Fruit fly (Drosophila melanogaster) whole organism, embryonic: Measurements from ENCODE around the gene Dmtn.

ENCODE experiments used
- BtbVII ChIP-seq: fragments of 200-800 bp; sonication (Bioruptor generic); optimal IDR thresholded peaks from 3 replicates; lab custom pipeline; 2017; ENCODE audit warnings: missing biosample characterization, mild to moderate bottlenecking, missing genetic modification characterization
- CG10979 ChIP-seq: fragments of 200-800 bp; sonication (Bioruptor generic); optimal IDR thresholded peaks from 2 replicates; lab custom pipeline; 2018; ENCODE audit warnings: missing biosample characterization, mild to moderate bottlenecking, missing genetic modification characterization, moderate library complexity
- CG11456 ChIP-seq: fragments of 200-800 bp; sonication (Bioruptor generic); IDR thresholded peaks from 3 replicates; pipeline ENCODE4 v1.3.6; 2022; ENCODE audit warnings: missing biosample characterization, missing genetic modification characterization
- CG12104 ChIP-seq: fragments of 200-800 bp; sonication (Bioruptor generic); optimal IDR thresholded peaks from 3 replicates; lab custom pipeline; 2016; ENCODE audit warnings: missing biosample characterization, missing genetic modification characterization
- CG14050 ChIP-seq: fragments of 200-800 bp; sonication (Bioruptor generic); IDR thresholded peaks from 3 replicates; pipeline ENCODE4 v1.3.6; 2022; ENCODE audit warnings: missing biosample characterization, missing genetic modification characterization
- CG16815 ChIP-seq: fragments of 200-800 bp; sonication (Bioruptor generic); optimal IDR thresholded peaks from 3 replicates; lab custom pipeline; 2017; ENCODE audit warnings: missing biosample characterization, mild to moderate bottlenecking, missing genetic modification characterization
- CG18599 ChIP-seq: fragments of 200-800 bp; sonication (Bioruptor generic); optimal IDR thresholded peaks from 3 replicates; lab custom pipeline; 2017; ENCODE audit warnings: missing biosample characterization, missing genetic modification characterization, mild to moderate bottlenecking, moderate library complexity, missing genetic modification reagents
- CG2116 ChIP-seq: fragments of 200-800 bp; sonication (Bioruptor generic); optimal IDR thresholded peaks from 3 replicates; lab custom pipeline; 2018; ENCODE audit warnings: missing biosample characterization, mild to moderate bottlenecking, missing genetic modification characterization
- CG30020 ChIP-seq: fragments of 200-800 bp; optimal IDR thresholded peaks from 2 replicates; lab custom pipeline; 2019; ENCODE audit warnings: missing biosample characterization, mild to moderate bottlenecking, missing genetic modification characterization, moderate library complexity
- CG4328 ChIP-seq: fragments of 200-800 bp; sonication (Bioruptor generic); optimal IDR thresholded peaks from 3 replicates; lab custom pipeline; 2017; ENCODE audit warnings: missing biosample characterization, missing genetic modification reagents, missing genetic modification characterization
- CG4707 ChIP-seq: fragments of 200-800 bp; sonication (Bioruptor generic); optimal IDR thresholded peaks from 2 replicates; lab custom pipeline; 2018; ENCODE audit warnings: missing biosample characterization, mild to moderate bottlenecking, missing genetic modification characterization, moderate library complexity
- CG4730 ChIP-seq: fragments of 200-800 bp; sonication (Bioruptor generic); IDR thresholded peaks from 2 replicates; pipeline ENCODE4 v1.3.6; 2022; ENCODE audit warnings: missing biosample characterization, missing genetic modification characterization
- CG8281 ChIP-seq: fragments of 200-800 bp; sonication (Bioruptor generic); optimal IDR thresholded peaks from 2 replicates; lab custom pipeline; 2018; ENCODE audit warnings: missing biosample characterization, mild to moderate bottlenecking, missing genetic modification characterization, moderate library complexity
- CG8388 ChIP-seq: fragments of 200-800 bp; sonication (Bioruptor generic); optimal IDR thresholded peaks from 2 replicates; lab custom pipeline; 2019; ENCODE audit warnings: missing biosample characterization, mild to moderate bottlenecking, missing genetic modification characterization, moderate library complexity
- CG8924 ChIP-seq: fragments of 200-800 bp; optimal IDR thresholded peaks from 3 replicates; lab custom pipeline; 2019; ENCODE audit warnings: missing biosample characterization, mild to moderate bottlenecking, missing genetic modification characterization, moderate library complexity
- CrebB ChIP-seq: fragments of 200-800 bp; sonication (Bioruptor generic); optimal IDR thresholded peaks from 3 replicates; lab custom pipeline; 2018; ENCODE audit warnings: missing biosample characterization, mild to moderate bottlenecking, missing genetic modification characterization
- E2f2 ChIP-seq: fragments of 200-800 bp; sonication (Bioruptor generic); IDR thresholded peaks from 2 replicates; pipeline ENCODE4 v1.3.6; 2022; ENCODE audit warnings: missing biosample characterization, missing genetic modification characterization
- Ets65A ChIP-seq: fragments of 200-800 bp; sonication (Bioruptor generic); peaks from one replicate; lab custom pipeline; 2016; ENCODE audit warnings: missing biosample characterization, missing genetic modification characterization
- Fer3 ChIP-seq: fragments of 200-800 bp; sonication (Bioruptor generic); optimal IDR thresholded peaks from 2 replicates; lab custom pipeline; 2018; ENCODE audit warnings: missing biosample characterization, mild to moderate bottlenecking, missing genetic modification characterization, moderate library complexity
- Gsc ChIP-seq: fragments of 200-800 bp; sonication (Bioruptor generic); IDR thresholded peaks from 2 replicates; pipeline ENCODE4 v1.3.6; 2022; ENCODE audit warnings: missing biosample characterization, missing genetic modification characterization
- Lhr ChIP-seq: fragments of 200-800 bp; sonication (Bioruptor generic); optimal IDR thresholded peaks from 3 replicates; lab custom pipeline; 2017; ENCODE audit warnings: mild to moderate bottlenecking, missing biosample characterization, missing genetic modification reagents, missing genetic modification characterization
- Med ChIP-seq: fragments of 200-800 bp; sonication (Bioruptor generic); peaks from one replicate; lab custom pipeline; 2016; ENCODE audit warnings: missing biosample characterization, missing genetic modification characterization, mild to moderate bottlenecking, inconsistent platforms, moderate library complexity
- Myb ChIP-seq: fragments of 200-800 bp; sonication (Bioruptor generic); optimal IDR thresholded peaks from 2 replicates; lab custom pipeline; 2016; ENCODE audit warnings: missing biosample characterization, missing genetic modification characterization
- Ptx1 ChIP-seq: fragments of 200-800 bp; sonication (Bioruptor generic); IDR thresholded peaks from 2 replicates; pipeline ENCODE4 v1.3.6; 2022; ENCODE audit warnings: missing biosample characterization, missing genetic modification characterization
- Spps ChIP-seq: fragments of 200-800 bp; sonication (Bioruptor generic); optimal IDR thresholded peaks from 2 replicates; lab custom pipeline; 2018; ENCODE audit warnings: missing biosample characterization, mild to moderate bottlenecking, missing genetic modification characterization
- Taf1 ChIP-seq: fragments of 200-800 bp; sonication (Bioruptor generic); IDR thresholded peaks from 2 replicates; pipeline ENCODE4 v1.3.6; 2022; ENCODE audit warnings: missing biosample characterization, missing genetic modification characterization
- Trl ChIP-seq, 3 experiments: fragments of >200 bp in 2 of 3; fragments of 200-800 bp in 1 of 3; sonication (Bioruptor generic) in 1 of 3; optimal IDR thresholded peaks; 2 replicates in 1 of 3; 3 replicates in 2 of 3; lab custom pipeline; 2016 to 2017; ENCODE audit warnings: missing biosample characterization in 1 of 3, missing genetic modification characterization in 1 of 3
- YL-1 ChIP-seq: fragments of 200-800 bp; sonication (Bioruptor generic); optimal IDR thresholded peaks from 3 replicates; lab custom pipeline; 2017; ENCODE audit warnings: missing biosample characterization, mild to moderate bottlenecking, missing genetic modification characterization
- aop ChIP-seq: fragments of 200-800 bp; sonication (Bioruptor generic); IDR thresholded peaks from 2 replicates; pipeline ENCODE4 v1.3.6; 2022; ENCODE audit warnings: missing biosample characterization, missing genetic modification characterization
- ash1 ChIP-seq: fragments of 200-800 bp; sonication (Bioruptor generic); optimal IDR thresholded peaks from 2 replicates; lab custom pipeline; 2018; ENCODE audit warnings: missing biosample characterization, mild to moderate bottlenecking, missing genetic modification characterization
- bsh ChIP-seq, 2 experiments: fragments of 200-800 bp; sonication (Bioruptor generic); optimal IDR thresholded peaks; 2 replicates each; lab custom pipeline; 2017 to 2018; ENCODE audit warnings: mild to moderate bottlenecking in 2 of 2, missing biosample characterization in 2 of 2, missing genetic modification characterization in 2 of 2, moderate library complexity in 1 of 2
- chn ChIP-seq: fragments of 200-800 bp; sonication (Bioruptor generic); optimal IDR thresholded peaks from 2 replicates; lab custom pipeline; 2016; ENCODE audit warnings: missing biosample characterization, missing genetic modification characterization
- da ChIP-seq: fragments of 200-800 bp; sonication (Bioruptor generic); optimal IDR thresholded peaks from 2 replicates; lab custom pipeline; 2016; ENCODE audit warnings: missing biosample characterization, missing genetic modification characterization
- dan ChIP-seq: fragments of 200-800 bp; sonication (Bioruptor generic); IDR thresholded peaks from 2 replicates; pipeline ENCODE4 v1.3.6; 2022; ENCODE audit warnings: missing biosample characterization, missing genetic modification characterization
- fd64A ChIP-seq: fragments of 200-800 bp; sonication (Bioruptor generic); optimal IDR thresholded peaks from 3 replicates; lab custom pipeline; 2018; ENCODE audit warnings: missing biosample characterization, mild to moderate bottlenecking, missing genetic modification characterization
- ftz-f1 ChIP-seq: fragments of 200-800 bp; sonication (Bioruptor generic); optimal IDR thresholded peaks from 2 replicates; lab custom pipeline; 2016; ENCODE audit warnings: missing biosample characterization, missing genetic modification characterization
- gfzf ChIP-seq: fragments of 200-800 bp; sonication (Bioruptor generic); optimal IDR thresholded peaks from 2 replicates; lab custom pipeline; 2016; ENCODE audit warnings: missing biosample characterization, mild to moderate bottlenecking, missing genetic modification characterization, moderate library complexity
- grau ChIP-seq: fragments of 200-800 bp; optimal IDR thresholded peaks from 3 replicates; lab custom pipeline; 2019; ENCODE audit warnings: missing biosample characterization, mild to moderate bottlenecking, missing genetic modification characterization, moderate library complexity
- insv ChIP-seq, 2 experiments: fragments of 200-800 bp; sonication (Bioruptor generic); optimal IDR thresholded peaks; 3 replicates each; lab custom pipeline; 2016 to 2018; ENCODE audit warnings: missing biosample characterization in 2 of 2, missing genetic modification characterization in 2 of 2
- jigr1 ChIP-seq: fragments of 200-800 bp; sonication (Bioruptor generic); IDR thresholded peaks from 3 replicates; pipeline ENCODE4 v1.3.6; 2022; ENCODE audit warnings: missing biosample characterization, missing genetic modification characterization
- kah ChIP-seq: fragments of 200-800 bp; sonication (Bioruptor generic); optimal IDR thresholded peaks from 2 replicates; lab custom pipeline; 2018; ENCODE audit warnings: missing biosample characterization, mild to moderate bottlenecking, missing genetic modification characterization
- lilli ChIP-seq: fragments of 200-800 bp; sonication (Bioruptor generic); optimal IDR thresholded peaks from 3 replicates; lab custom pipeline; 2016; ENCODE audit warnings: missing biosample characterization, missing genetic modification characterization
- mirr ChIP-seq: fragments of 200-800 bp; sonication (Bioruptor generic); optimal IDR thresholded peaks from 3 replicates; lab custom pipeline; 2018; ENCODE audit warnings: missing biosample characterization, mild to moderate bottlenecking, missing genetic modification characterization
- pb ChIP-seq: fragments of 200-800 bp; sonication (Bioruptor generic); optimal IDR thresholded peaks from 3 replicates; lab custom pipeline; 2016; ENCODE audit warnings: missing biosample characterization, missing genetic modification characterization
- pho ChIP-seq: fragments of 200-800 bp; sonication (Bioruptor generic); optimal IDR thresholded peaks from 2 replicates; lab custom pipeline; 2016; ENCODE audit warnings: missing biosample characterization, missing genetic modification characterization
- pros ChIP-seq: fragments of 200-800 bp; sonication (Bioruptor generic); optimal IDR thresholded peaks from 3 replicates; lab custom pipeline; 2019; ENCODE audit warnings: missing biosample characterization, mild to moderate bottlenecking, missing genetic modification characterization, moderate library complexity
- sens-2 ChIP-seq: fragments of 200-800 bp; sonication (Bioruptor generic); IDR thresholded peaks from 2 replicates; pipeline ENCODE4 v1.3.6; 2022; ENCODE audit warnings: missing biosample characterization, missing genetic modification characterization
- sim ChIP-seq: fragments of 200-800 bp; sonication (Bioruptor generic); IDR thresholded peaks from 2 replicates; pipeline ENCODE4 v1.3.6; 2022; ENCODE audit warnings: missing biosample characterization, missing genetic modification characterization
- ssp ChIP-seq: fragments of 200-800 bp; sonication (Bioruptor generic); IDR thresholded peaks from 2 replicates; pipeline ENCODE4 v1.3.6; 2022; ENCODE audit warnings: missing biosample characterization, missing genetic modification characterization
- stc ChIP-seq: fragments of 200-800 bp; sonication (Bioruptor generic); IDR thresholded peaks from 2 replicates; pipeline ENCODE4 v1.3.6; 2022; ENCODE audit warnings: missing biosample characterization, missing genetic modification characterization

Dmtn gene

DNA sequence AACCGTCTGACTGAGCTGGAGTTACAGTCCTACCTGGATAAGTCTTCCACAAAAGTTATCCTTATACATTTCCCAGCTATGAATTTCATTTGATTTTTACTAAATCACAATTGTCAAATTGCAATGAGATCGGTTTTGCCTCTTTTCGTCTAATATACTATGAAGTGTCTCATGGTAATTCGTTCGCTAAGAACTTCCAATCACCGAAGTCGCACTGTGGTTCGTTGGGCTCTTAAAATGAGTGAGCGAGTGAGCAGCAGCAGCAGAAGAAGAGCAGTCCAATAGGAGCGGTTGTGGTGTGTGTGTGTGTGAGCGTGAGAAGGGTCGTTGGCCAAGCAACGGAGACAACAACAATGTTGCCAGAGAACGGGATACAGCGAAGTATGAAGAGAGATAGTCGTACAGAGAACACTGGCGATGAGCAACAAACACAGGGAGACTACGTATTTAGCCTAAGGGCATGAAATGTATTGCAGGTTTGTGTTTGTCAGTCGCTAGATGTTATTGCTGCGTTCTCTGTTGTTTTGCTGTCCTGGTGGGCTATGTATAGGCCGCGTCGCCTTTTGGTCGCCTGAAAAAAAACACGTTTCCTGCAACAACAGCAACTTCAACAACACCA lies 18.4 kb upstream of the Dmtn start (continued):
- TF ChIP-seq lilli (GFP tag; lab: Kevin White, UChicago) (peak; percentile 97), CG12104 (peak; percentile 70), Lhr (GFP tag; lab: Kevin White, UChicago) (peak; percentile 59), CG4707 (GFP tag; lab: Kevin White, UChicago) (peak; percentile 87), CG11456 (GFP tag; lab: Robert Waterston, UW) (peak; percentile 87), kah (GFP tag; lab: Kevin White, UChicago) (peak; percentile 54), Ptx1 (GFP tag; lab: Robert Waterston, UW) (peak; percentile 93), BtbVII (GFP tag; lab: Kevin White, UChicago) (peak; percentile 86), grau (tag; lab: Kevin White, UChicago) (peak; percentile 100), CG8388 (GFP tag; lab: Kevin White, UChicago) (peak; percentile 89), ssp (peak; percentile 77), bsh (GFP tag; optimal IDR thresholded peaks at IDR 0.05; lab: Kevin White, UChicago) (peak; percentile 90 to 94), CG2116 (GFP tag; lab: Kevin White, UChicago) (peak; percentile 62), gfzf (GFP tag; lab: Kevin White, UChicago) (no peak), CG8281 (peak; percentile 67), Trl (optimal IDR thresholded peaks at IDR 0.05; lab: Kevin White, UChicago) (peak; percentile 61 to 76), Trl (GFP tag; optimal IDR thresholded peaks at IDR 0.05; lab: Kevin White, UChicago) (peak; percentile 95), CG16815 (GFP tag; lab: Kevin White, UChicago) (peak; percentile 89), fd64A (GFP tag; lab: Kevin White, UChicago) (peak; percentile 79), CG8924 (tag; lab: Kevin White, UChicago) (peak; percentile 93), sens-2 (GFP tag; lab: Robert Waterston, UW) (peak; percentile 91), chn (peak; percentile 94), insv (GFP tag; optimal IDR thresholded peaks at IDR 0.05; lab: Kevin White, UChicago) (peak; percentile 36 to 86), Fer3 (peak; percentile 90), da (GFP tag; lab: Kevin White, UChicago) (peak; percentile 78), Gsc (GFP tag; lab: Robert Waterston, UW) (no peak), CG10979 (tag; lab: Kevin White, UChicago) (peak; percentile 91), CG4730 (GFP tag; lab: Robert Waterston, UW) (peak; percentile 85), CrebB (tag; lab: Kevin White, UChicago) (peak; percentile 91), aop (GFP tag; lab: Robert Waterston, UW) (peak; percentile 69), YL-1 (GFP tag; lab: Kevin White, UChicago) (peak; percentile 50), CG14050 (GFP tag; lab: Robert Waterston, UW) (peak; percentile 85), stc (peak; percentile 91), pb (GFP tag; lab: Kevin White, UChicago) (peak; percentile 86), dan (GFP tag; lab: Robert Waterston, UW) (peak; percentile 82), CG30020 (tag; lab: Kevin White, UChicago) (peak; percentile 51), ash1 (GFP tag; lab: Kevin White, UChicago) (peak; percentile 31), Myb (GFP tag; lab: Kevin White, UChicago) (peak; percentile 82), mirr (GFP tag; lab: Kevin White, UChicago) (peak; percentile 74), E2f2 (GFP tag; lab: Robert Waterston, UW) (peak; percentile 74), sim (GFP tag; lab: Robert Waterston, UW) (peak; percentile 74; the same call in 1 of the 2 replicates), ftz-f1 (GFP tag; lab: Kevin White, UChicago) (peak; percentile 41), Med (GFP tag; lab: Kevin White, UChicago) (peak; percentile 99), Taf1 (GFP tag; lab: Robert Waterston, UW) (peak; percentile 76), Ets65A (GFP tag; lab: Kevin White, UChicago) (peak; percentile 98), pros (GFP tag; lab: Kevin White, UChicago) (peak; percentile 77), CG18599 (GFP tag; lab: Kevin White, UChicago) (peak; percentile 97), Spps (peak; percentile 83), CG4328 (GFP tag; lab: Kevin White, UChicago) (peak; percentile 69), jigr1 (GFP tag; lab: Robert Waterston, UW) (peak; percentile 67; the same call in 2 of the 3 replicates), pho (peak; percentile 89)
